Fruit fly (Drosophila melanogaster) ovary, adult (tissue): ENCODE data around the gene Hsp70Ba.
"Not testable (repeated sequence)": the region's sequence is repeated elsewhere in the genome, so short reads cannot be mapped to it uniquely, and the experiment has no call there.

Source experiments
- CG17801 ChIP-seq: fragments of 200-800 bp; optimal IDR thresholded peaks from 2 replicates; lab custom pipeline; 2019; ENCODE audit warnings: missing biosample characterization, mild to moderate bottlenecking, missing genetic modification characterization, moderate library complexity; ENCODE audit not compliant: partially characterized antibody

The Hsp70Ba gene

DNA sequence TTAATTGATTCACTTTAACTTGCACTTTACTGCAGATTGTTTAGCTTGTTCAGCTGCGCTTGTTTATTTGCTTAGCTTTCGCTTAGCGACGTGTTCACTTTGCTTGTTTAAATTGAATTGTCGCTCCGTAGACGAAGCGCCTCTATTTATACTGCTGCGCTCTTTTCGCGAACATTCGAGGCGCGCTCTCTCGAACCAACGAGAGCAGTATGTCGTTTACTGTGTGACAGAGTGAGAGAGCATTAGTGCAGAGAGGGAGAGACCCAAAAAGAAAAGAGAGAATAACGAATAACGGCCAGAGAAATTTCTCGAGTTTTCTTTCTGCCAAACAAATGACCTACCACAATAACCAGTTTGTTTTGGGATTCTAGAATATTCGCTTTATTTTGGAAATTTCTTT is at the start of gene Hsp70Ba:
Gene Hsp70Ba (minus strand): TSS at position 102 of the 400 bp plus-strand sequence.
- TF ChIP-seq CG17801, result not testable (repeated sequence)

- TF ChIP-seq CG17801, result no peak
These were observed 47.4 kb upstream of the Hsp70Ba start for dm6 chr3R:12514997-12515396.

DNA sequence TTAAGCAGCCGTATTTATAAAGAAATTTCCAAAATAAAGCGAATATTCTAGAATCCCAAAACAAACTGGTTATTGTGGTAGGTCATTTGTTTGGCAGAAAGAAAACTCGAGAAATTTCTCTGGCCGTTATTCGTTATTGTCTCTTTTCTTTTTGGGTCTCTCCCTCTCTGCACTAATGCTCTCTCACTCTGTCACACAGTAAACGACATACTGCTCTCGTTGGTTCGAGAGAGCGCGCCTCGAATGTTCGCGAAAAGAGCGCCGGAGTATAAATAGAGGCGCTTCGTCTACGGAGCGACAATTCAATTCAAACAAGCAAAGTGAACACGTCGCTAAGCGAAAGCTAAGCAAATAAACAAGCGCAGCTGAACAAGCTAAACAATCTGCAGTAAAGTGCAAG is 41.2 kb upstream of the Hsp70Ba start, which contains the start of gene Hsp70Bc:
Gene Hsp70Bc (plus strand): TSS at position 301 of the 400 bp plus-strand sequence.
- TF ChIP-seq CG17801, result not testable (repeated sequence)

- TF ChIP-seq CG17801, result not testable (repeated sequence)
These were observed 37.9 kb upstream of the Hsp70Ba start, which contains the start of gene Hsp70Bb for dm6 chr3R:12505493-12505892. Gene Hsp70Bb (plus strand): TSS chr3R:12505793.

dm6 chr3R:12502210-12502609 is 34.6 kb upstream of the Hsp70Ba start, which contains the start of gene Hsp70Bbb:
Gene Hsp70Bbb (plus strand): TSS chr3R:12502510.
- TF ChIP-seq CG17801, result not testable (repeated sequence)

- not testable (repeated sequence) for TF ChIP-seq CG17801
These were observed 2.4 kb downstream of the Hsp70Ba start, which contains the start of gene CG5608 for dm6 chr3R:12465198-12465597. Gene CG5608 (minus strand): TSS chr3R:12465298.

DNA sequence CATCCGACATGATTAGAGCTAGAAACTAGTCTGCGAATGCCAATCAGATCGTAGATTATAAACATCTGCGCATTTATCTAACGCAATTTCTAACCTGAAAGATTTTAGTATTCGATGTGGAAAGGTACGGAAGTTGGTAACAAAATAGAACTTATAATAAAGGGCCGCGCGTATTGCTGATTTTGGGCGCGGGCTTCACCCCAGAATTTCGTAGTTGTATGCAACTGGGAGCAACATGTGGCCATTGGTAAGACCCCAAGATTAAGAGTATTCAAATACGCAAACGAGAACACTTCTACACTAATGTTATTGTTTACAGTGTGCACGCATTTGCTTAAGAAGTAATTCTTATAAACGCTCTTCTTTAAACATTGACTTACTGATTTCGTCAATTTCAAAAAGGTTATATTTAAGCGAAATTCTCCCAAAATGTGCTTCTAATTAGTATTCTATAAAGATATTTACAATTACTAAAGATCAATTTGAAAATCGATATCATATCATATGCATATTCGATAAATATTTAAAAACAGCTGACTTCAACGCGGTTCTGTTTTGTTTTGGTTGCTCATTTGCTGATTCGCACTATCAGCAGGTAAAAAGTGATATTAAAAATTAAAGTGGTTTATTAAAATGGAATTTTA is 7.6 kb downstream of the Hsp70Ba start, which contains the start of the genes CG5961 and Polr3C:
Gene CG5961 (minus strand): TSS at position 416 of the 644 bp plus-strand sequence.
Gene Polr3C (plus strand): TSS at position 536 of the 644 bp plus-strand sequence.
- peak; percentile 4 for TF ChIP-seq CG17801

- TF ChIP-seq CG17801, result peak; percentile 30
These were observed 11.1 kb downstream of the Hsp70Ba start, which contains the start of gene trus for dm6 chr3R:12456370-12456940. Gene trus (plus strand): TSS chr3R:12456573.

DNA sequence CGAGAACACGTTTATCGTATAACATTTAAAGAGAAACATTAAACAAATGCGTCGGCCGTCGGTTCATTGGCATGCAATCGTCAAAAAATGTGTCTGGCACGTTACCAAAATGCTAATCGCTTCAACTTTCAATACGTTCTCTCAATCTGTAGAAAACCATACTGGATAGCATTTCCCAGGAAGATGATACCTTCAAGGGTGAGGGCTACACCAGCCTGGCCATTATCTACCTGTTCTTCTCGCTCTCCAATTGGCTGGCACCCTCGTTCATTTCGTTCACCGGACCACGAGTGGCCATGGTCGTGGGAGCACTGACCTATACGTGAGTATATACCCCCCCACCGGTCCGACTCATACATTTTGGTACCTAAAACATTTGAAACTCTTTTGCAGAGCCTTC is 13.1 kb downstream of the Hsp70Ba start:
- TF ChIP-seq CG17801, result no peak

- no peak for TF ChIP-seq CG17801
These were observed 15.6 kb downstream of the Hsp70Ba start, which contains the start of gene CG5509 for dm6 chr3R:12451888-12452514. Gene CG5509 (plus strand): TSS chr3R:12452464.

DNA sequence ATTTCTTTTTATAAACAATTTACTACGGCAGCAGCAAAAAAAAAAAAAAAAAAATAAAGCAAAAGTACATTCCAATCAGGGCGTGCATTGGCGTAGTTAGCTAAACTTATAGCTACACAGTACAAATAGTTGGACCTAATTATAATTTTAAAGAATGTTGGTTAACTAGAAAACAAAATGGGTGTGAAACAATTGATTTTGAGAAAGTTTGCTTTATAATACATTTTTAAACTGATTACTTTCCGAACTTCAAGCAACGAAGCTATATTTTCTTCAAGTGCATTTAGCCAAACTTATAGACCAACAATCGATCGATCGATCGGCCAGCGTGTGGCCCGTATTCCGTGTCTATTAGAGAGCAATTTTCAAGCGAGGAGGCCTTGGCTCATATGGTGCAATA is 16.2 kb downstream of the Hsp70Ba start:
- peak; percentile 60 for TF ChIP-seq CG17801

DNA sequence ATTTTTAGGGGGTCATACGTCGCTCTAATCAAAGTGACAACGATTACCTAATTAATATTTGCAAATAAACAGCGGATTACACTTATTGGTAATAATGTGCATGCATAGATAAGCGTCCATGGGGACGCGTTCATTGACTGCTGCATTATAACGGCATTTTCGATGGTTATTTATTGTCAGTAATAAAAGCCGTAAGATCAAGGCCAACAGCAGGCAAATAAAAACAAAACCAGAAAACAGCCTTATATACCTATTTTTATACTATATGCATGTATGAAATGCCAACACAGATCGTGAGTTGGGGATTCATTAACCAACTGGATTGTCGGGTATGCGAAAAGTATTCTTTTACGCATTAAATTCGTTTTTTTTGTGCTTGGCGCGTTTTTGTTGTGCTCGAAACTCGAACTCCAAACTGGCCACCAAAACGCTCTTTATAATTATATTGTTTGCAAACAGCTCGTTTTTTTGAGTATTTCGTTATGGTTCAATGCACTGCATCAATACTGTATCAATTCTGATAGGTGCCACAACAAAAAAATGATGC is 16.8 kb downstream of the Hsp70Ba start:
- TF ChIP-seq CG17801, result no peak

DNA sequence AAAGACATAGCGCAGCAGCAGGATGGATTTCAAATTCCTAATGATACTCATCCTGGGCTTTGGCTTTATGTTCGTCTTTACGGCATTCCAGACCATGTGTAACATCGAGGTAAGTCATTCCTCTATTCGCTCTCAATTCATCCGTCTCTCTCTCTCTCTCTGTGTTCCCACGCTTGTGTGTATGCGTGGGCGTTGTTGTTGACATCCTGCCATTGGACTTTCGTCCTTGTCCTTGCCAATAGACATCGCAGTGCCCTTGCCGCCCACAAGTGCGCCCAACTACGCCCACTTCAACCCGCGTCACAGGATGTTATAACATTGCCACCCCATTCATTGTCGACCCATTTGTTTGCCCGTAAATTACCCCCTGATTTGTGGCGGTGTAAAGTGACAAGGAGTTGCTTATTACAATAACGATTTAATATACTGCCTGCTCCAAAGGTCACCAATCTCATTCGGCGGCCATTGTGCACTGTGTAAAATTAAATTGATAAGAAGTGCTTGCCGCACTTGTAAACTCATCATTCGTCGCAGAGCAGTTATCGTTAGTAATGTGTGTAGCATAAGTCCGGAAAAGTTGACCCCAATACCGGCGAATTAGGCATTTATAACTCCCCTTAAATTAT is 17.8 kb downstream of the Hsp70Ba start:
- no peak for TF ChIP-seq CG17801

DNA sequence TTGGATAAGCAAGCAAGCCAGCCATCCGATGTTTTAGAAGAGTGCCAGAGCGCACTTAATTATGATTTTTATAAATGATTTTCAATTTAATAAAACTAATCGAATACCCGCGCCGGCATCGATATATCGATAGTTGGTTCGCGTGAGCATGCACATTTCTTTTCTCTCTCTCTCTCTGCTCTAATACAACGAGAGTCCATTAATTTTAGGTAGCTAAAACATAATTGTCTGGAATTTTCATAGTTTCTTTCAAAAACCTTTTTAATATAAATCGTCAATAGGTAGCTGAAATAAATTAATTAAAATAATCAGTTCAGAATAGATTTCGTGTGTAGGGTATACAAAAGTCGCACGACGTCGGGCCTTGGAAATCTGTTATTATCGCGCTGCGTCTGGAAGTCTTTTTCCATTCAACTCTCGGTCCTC is 18.7 kb downstream of the Hsp70Ba start, which contains the start of gene CG18549:
Gene CG18549 (plus strand): TSS at position 408 of the 426 bp plus-strand sequence.
- TF ChIP-seq CG17801, result peak; percentile 100

- TF ChIP-seq CG17801, result no peak
These were observed 19.2 kb downstream of the Hsp70Ba start for dm6 chr3R:12448344-12448743.

DNA sequence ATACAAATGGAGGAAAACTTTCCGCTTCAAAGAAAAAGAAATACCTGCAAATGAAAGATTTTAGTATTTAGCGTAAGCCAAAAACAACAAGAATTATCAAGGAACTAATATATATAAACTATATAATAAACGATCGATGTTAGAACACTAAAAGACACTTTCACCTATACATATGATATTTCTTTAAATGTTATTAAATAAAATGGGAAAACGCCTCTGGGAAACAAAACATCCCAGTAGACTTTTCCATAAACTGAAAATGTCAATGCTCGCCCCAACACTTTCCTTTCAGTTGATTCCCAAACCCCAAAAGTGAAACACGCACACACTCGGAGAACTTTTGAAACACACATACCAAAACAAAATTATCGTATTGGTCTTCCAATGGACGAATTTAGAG is 20.2 kb downstream of the Hsp70Ba start, which contains the start of gene vrs:
Gene vrs (plus strand): TSS at position 301 of the 400 bp plus-strand sequence.
- TF ChIP-seq CG17801, result no peak
